Fruit fly (Drosophila melanogaster) whole organism, adult: ENCODE measurements around the gene IscU.

Source experiments
- CG11617 ChIP-seq: fragments of 200-800 bp; sonication (Bioruptor generic); optimal IDR thresholded peaks from 2 replicates; lab custom pipeline; 2017; ENCODE audit warnings: mild to moderate bottlenecking, missing biosample characterization, missing genetic modification reagents, missing genetic modification characterization
- CG33017 ChIP-seq: fragments of 200-800 bp; sonication (Bioruptor generic); optimal IDR thresholded peaks from 2 replicates; lab custom pipeline; 2018; ENCODE audit warnings: missing biosample characterization, mild to moderate bottlenecking, missing genetic modification characterization, moderate library complexity
- CG7101 ChIP-seq: fragments of 200-800 bp; sonication (Bioruptor generic); optimal IDR thresholded peaks from 2 replicates; lab custom pipeline; 2018; ENCODE audit warnings: missing biosample characterization, mild to moderate bottlenecking, missing genetic modification characterization, moderate library complexity
- Clk ChIP-seq: fragments of 200-800 bp; sonication (Bioruptor generic); optimal IDR thresholded peaks from 2 replicates; lab custom pipeline; 2017; ENCODE audit warnings: missing biosample characterization, missing genetic modification characterization
- Crg-1 ChIP-seq: fragments of 200-800 bp; sonication (Bioruptor generic); optimal IDR thresholded peaks from 2 replicates; lab custom pipeline; 2016; ENCODE audit warnings: missing biosample characterization, missing genetic modification characterization
- Mnt ChIP-seq: fragments of 200-800 bp; sonication (Bioruptor generic); optimal IDR thresholded peaks from 2 replicates; lab custom pipeline; 2016; ENCODE audit warnings: missing biosample characterization, mild to moderate bottlenecking, missing genetic modification characterization
- cnc ChIP-seq, 2 experiments: fragments of >200 bp; optimal IDR thresholded peaks; 2 replicates each; lab custom pipeline; 2017
- kay ChIP-seq: fragments of 200-800 bp; sonication (Bioruptor generic); peaks from one replicate; lab custom pipeline; 2016; ENCODE audit warnings: missing biosample characterization, missing genetic modification characterization, borderline replicate concordance
- pad ChIP-seq: fragments of 200-800 bp; sonication (Bioruptor generic); optimal IDR thresholded peaks from 3 replicates; lab custom pipeline; 2017; ENCODE audit warnings: missing biosample characterization, missing genetic modification characterization, mild to moderate bottlenecking, moderate library complexity, missing genetic modification reagents
- tj ChIP-seq: fragments of 200-800 bp; sonication (Bioruptor generic); optimal IDR thresholded peaks from 3 replicates; lab custom pipeline; 2017; ENCODE audit warnings: missing biosample characterization, mild to moderate bottlenecking, missing genetic modification characterization, moderate library complexity
- toe ChIP-seq: fragments of 200-800 bp; sonication (Bioruptor generic); optimal IDR thresholded peaks from 2 replicates; lab custom pipeline; 2016; ENCODE audit warnings: missing biosample characterization, missing genetic modification characterization

dm6 chr3R:8798332-8798731 lies 25.6 kb downstream of the IscU start:
- TF ChIP-seq CG7101 (tag; lab: Kevin White, UChicago): no peak
- TF ChIP-seq pad (GFP tag; lab: Kevin White, UChicago): no peak
- TF ChIP-seq CG11617 (GFP tag; lab: Kevin White, UChicago): no peak
- no peak for TF ChIP-seq kay (GFP tag; lab: Kevin White, UChicago)
- TF ChIP-seq Clk (GFP tag; lab: Kevin White, UChicago): no peak
- no peak for TF ChIP-seq Crg-1
- no peak for TF ChIP-seq Mnt (GFP tag; lab: Kevin White, UChicago)
- TF ChIP-seq toe (GFP tag; lab: Kevin White, UChicago): no peak
- TF ChIP-seq CG33017 (tag; lab: Kevin White, UChicago): no peak
- no peak for TF ChIP-seq cnc (optimal IDR thresholded peaks at IDR 0.05; lab: Kevin White, UChicago)
- no peak for TF ChIP-seq tj
